Fruit fly (Drosophila melanogaster) whole organism, embryonic: ENCODE measurements around the gene vtd.
A peak's percentile ranks its signal among the peaks of the same experiment; 100 is the strongest.
"Not testable (repeated sequence)": the region's sequence is repeated elsewhere in the genome, so short reads cannot be mapped to it uniquely, and the experiment has no call there.

Experiments used
- Aef1 ChIP-seq: fragments of 200-800 bp; sonication (Bioruptor generic); IDR thresholded peaks from 3 replicates; pipeline ENCODE4 v1.3.6; 2022; ENCODE audit warnings: missing biosample characterization, missing genetic modification characterization
- CG1024 ChIP-seq: fragments of 200-800 bp; sonication (Bioruptor generic); IDR thresholded peaks from 2 replicates; pipeline ENCODE4 v1.3.6; 2022; ENCODE audit warnings: missing biosample characterization, missing genetic modification characterization
- CG11093 ChIP-seq: fragments of 200-800 bp; sonication (Bioruptor generic); IDR thresholded peaks from 3 replicates; pipeline ENCODE4 v1.3.6; 2022; ENCODE audit warnings: missing biosample characterization, missing genetic modification characterization
- CG11723 ChIP-seq: fragments of 200-800 bp; sonication (Bioruptor generic); optimal IDR thresholded peaks from 2 replicates; lab custom pipeline; 2017; ENCODE audit warnings: missing biosample characterization, mild to moderate bottlenecking, missing genetic modification characterization
- CG15269 ChIP-seq: fragments of 200-800 bp; sonication (Bioruptor generic); optimal IDR thresholded peaks from 2 replicates; lab custom pipeline; 2018; ENCODE audit warnings: missing biosample characterization, mild to moderate bottlenecking, missing genetic modification characterization, moderate library complexity
- CG1603 ChIP-seq: fragments of 200-800 bp; sonication (Bioruptor generic); optimal IDR thresholded peaks from 2 replicates; lab custom pipeline; 2019; ENCODE audit warnings: missing biosample characterization, mild to moderate bottlenecking, missing genetic modification characterization, moderate library complexity
- CG17802 ChIP-seq: fragments of 200-800 bp; sonication (Bioruptor generic); optimal IDR thresholded peaks from 2 replicates; lab custom pipeline; 2018; ENCODE audit warnings: missing biosample characterization, mild to moderate bottlenecking, missing genetic modification characterization, moderate library complexity
- CG30020 ChIP-seq: fragments of 200-800 bp; optimal IDR thresholded peaks from 2 replicates; lab custom pipeline; 2019; ENCODE audit warnings: missing biosample characterization, mild to moderate bottlenecking, missing genetic modification characterization, moderate library complexity
- CG3281 ChIP-seq: fragments of 200-800 bp; sonication (Bioruptor generic); optimal IDR thresholded peaks from 3 replicates; lab custom pipeline; 2017; ENCODE audit warnings: missing biosample characterization, mild to moderate bottlenecking, missing genetic modification characterization
- CG4854 ChIP-seq: fragments of 200-800 bp; sonication (Bioruptor generic); optimal IDR thresholded peaks from 2 replicates; lab custom pipeline; 2016; ENCODE audit warnings: missing biosample characterization, missing genetic modification characterization, inconsistent platforms
- CG9215 ChIP-seq: fragments of 200-800 bp; sonication (Bioruptor generic); IDR thresholded peaks from 2 replicates; pipeline ENCODE4 v1.3.6; 2022; ENCODE audit warnings: missing biosample characterization, missing genetic modification characterization
- CG9932 ChIP-seq: fragments of 200-800 bp; sonication (Bioruptor generic); IDR thresholded peaks from 2 replicates; pipeline ENCODE4 v1.3.6; 2022; ENCODE audit warnings: missing biosample characterization, missing genetic modification characterization
- CTCF ChIP-seq: fragments of 200-800 bp; sonication (Bioruptor generic); optimal IDR thresholded peaks from 2 replicates; lab custom pipeline; 2017; ENCODE audit warnings: missing biosample characterization, mild to moderate bottlenecking, missing genetic modification characterization, moderate library complexity
- Doc3 ChIP-seq: fragments of 200-800 bp; sonication (Bioruptor generic); IDR thresholded peaks from 3 replicates; pipeline ENCODE4 v1.3.6; 2022; ENCODE audit warnings: missing biosample characterization, missing genetic modification characterization; ENCODE audit not compliant: partially characterized antibody
- ERR ChIP-seq: fragments of 200-800 bp; sonication (Bioruptor generic); optimal IDR thresholded peaks from 2 replicates; lab custom pipeline; 2016; ENCODE audit warnings: missing biosample characterization, missing genetic modification characterization
- Gsc ChIP-seq: fragments of 200-800 bp; sonication (Bioruptor generic); IDR thresholded peaks from 2 replicates; pipeline ENCODE4 v1.3.6; 2022; ENCODE audit warnings: missing biosample characterization, missing genetic modification characterization
- H15 ChIP-seq: fragments of 200-800 bp; sonication (Bioruptor generic); IDR thresholded peaks from 3 replicates; pipeline ENCODE4 v1.3.6; 2022; ENCODE audit warnings: missing biosample characterization, missing genetic modification characterization
- Lim3 ChIP-seq: fragments of 200-800 bp; sonication (Bioruptor generic); IDR thresholded peaks from 2 replicates; pipeline ENCODE4 v1.3.6; 2022; ENCODE audit warnings: missing biosample characterization, missing genetic modification characterization
- Mrtf ChIP-seq: fragments of 200-800 bp; sonication (Bioruptor generic); IDR thresholded peaks from 3 replicates; pipeline ENCODE4 v1.3.6; 2022; ENCODE audit warnings: missing biosample characterization, missing genetic modification characterization
- Nf-YC ChIP-seq: fragments of 200-800 bp; optimal IDR thresholded peaks from 3 replicates; lab custom pipeline; 2019; ENCODE audit warnings: missing biosample characterization, mild to moderate bottlenecking, missing genetic modification characterization, moderate library complexity
- Oaz ChIP-seq: fragments of 200-800 bp; sonication (Bioruptor generic); IDR thresholded peaks from 2 replicates; pipeline ENCODE4 v1.3.6; 2022; ENCODE audit warnings: missing biosample characterization, missing genetic modification characterization
- Stat92E ChIP-seq, 3 experiments: fragments of >200 bp in 2 of 3; fragments of 200-800 bp in 1 of 3; sonication (Bioruptor generic) in 1 of 3; optimal IDR thresholded peaks; 2 replicates each; lab custom pipeline; 2017 to 2019; ENCODE audit warnings: missing biosample characterization in 3 of 3, missing genetic modification characterization in 3 of 3, mild to moderate bottlenecking in 1 of 3, moderate library complexity in 1 of 3
- abd-A ChIP-seq: fragments of 200-800 bp; sonication (Bioruptor generic); optimal IDR thresholded peaks from 3 replicates; lab custom pipeline; 2019; ENCODE audit warnings: missing biosample characterization, mild to moderate bottlenecking, missing genetic modification characterization, moderate library complexity
- dan ChIP-seq: fragments of 200-800 bp; sonication (Bioruptor generic); IDR thresholded peaks from 2 replicates; pipeline ENCODE4 v1.3.6; 2022; ENCODE audit warnings: missing biosample characterization, missing genetic modification characterization
- dimm ChIP-seq: fragments of 200-800 bp; sonication (Bioruptor generic); IDR thresholded peaks from 2 replicates; pipeline ENCODE4 v1.3.6; 2022; ENCODE audit warnings: missing biosample characterization, missing genetic modification characterization
- dysf ChIP-seq: fragments of 200-800 bp; sonication (Bioruptor generic); IDR thresholded peaks from 3 replicates; pipeline ENCODE4 v1.3.6; 2022; ENCODE audit warnings: missing biosample characterization, missing genetic modification characterization
- esg ChIP-seq: fragments of 200-800 bp; sonication (Bioruptor generic); conservative IDR thresholded peaks from 2 replicates; pipeline ENCODE4 v1.3.6; 2022; ENCODE audit warnings: missing biosample characterization, missing genetic modification characterization
- hb ChIP-seq: fragments of 200-800 bp; sonication (Bioruptor generic); IDR thresholded peaks from 3 replicates; pipeline ENCODE4 v1.3.6; 2022; ENCODE audit warnings: missing biosample characterization, missing genetic modification characterization; ENCODE audit not compliant: partially characterized antibody
- jigr1 ChIP-seq: fragments of 200-800 bp; sonication (Bioruptor generic); IDR thresholded peaks from 3 replicates; pipeline ENCODE4 v1.3.6; 2022; ENCODE audit warnings: missing biosample characterization, missing genetic modification characterization
- lov ChIP-seq, 2 experiments: fragments of 200-800 bp in 1 of 2; fragments of >200 bp in 1 of 2; sonication (Bioruptor generic) in 1 of 2; IDR thresholded peaks in 1 of 2; optimal IDR thresholded peaks in 1 of 2; 2 replicates in 1 of 2; 3 replicates in 1 of 2; pipeline versions ENCODE4 v1.3.6 to Lab custom; 2017 to 2022; ENCODE audit warnings: missing biosample characterization in 1 of 2, missing genetic modification characterization in 1 of 2
- luna ChIP-seq: fragments of 200-800 bp; sonication (Bioruptor generic); optimal IDR thresholded peaks from 2 replicates; lab custom pipeline; 2016; ENCODE audit warnings: missing biosample characterization, missing genetic modification characterization
- pum ChIP-seq: fragments of 200-800 bp; sonication (Bioruptor generic); optimal IDR thresholded peaks from 2 replicates; lab custom pipeline; 2016; ENCODE audit warnings: missing biosample characterization, missing genetic modification characterization
- sisA ChIP-seq: fragments of 200-800 bp; sonication (Bioruptor generic); IDR thresholded peaks from 2 replicates; pipeline ENCODE4 v1.3.6; 2022; ENCODE audit warnings: missing biosample characterization, missing genetic modification characterization
- slbo ChIP-seq: fragments of 200-800 bp; sonication (Bioruptor generic); IDR thresholded peaks from 2 replicates; pipeline ENCODE4 v1.3.6; 2022; ENCODE audit warnings: missing biosample characterization, missing genetic modification characterization
- ssp ChIP-seq: fragments of 200-800 bp; sonication (Bioruptor generic); IDR thresholded peaks from 2 replicates; pipeline ENCODE4 v1.3.6; 2022; ENCODE audit warnings: missing biosample characterization, missing genetic modification characterization
- vvl ChIP-seq: fragments of 200-800 bp; sonication (Bioruptor generic); IDR thresholded peaks from 2 replicates; pipeline ENCODE4 v1.3.6; 2022; ENCODE audit warnings: missing biosample characterization, missing genetic modification characterization
- wor ChIP-seq: fragments of 200-800 bp; sonication (Bioruptor generic); IDR thresholded peaks from 2 replicates; pipeline ENCODE4 v1.3.6; 2022; ENCODE audit warnings: missing biosample characterization, missing genetic modification characterization

Gene vtd

dm6 chr3L:27093227-27093626 is 43.1 kb upstream of the vtd start:
- 0 out of 2 replicates have a peak, but pooled peaks have one; percentile 9 for TF ChIP-seq dan (GFP tag; lab: Robert Waterston, UW)
- TF ChIP-seq hb, result peak; percentile 15; the same call in 1 of the 3 replicates
- TF ChIP-seq Lim3, result peak; percentile 54; the same call in 1 of the 2 replicates
- TF ChIP-seq Aef1 (GFP tag; lab: Robert Waterston, UW), result peak; percentile 10; the same call in 2 of the 3 replicates
- TF ChIP-seq CG11093 (GFP tag; lab: Robert Waterston, UW), result peak; percentile 53; the same call in 1 of the 3 replicates
- TF ChIP-seq lov (optimal IDR thresholded peaks at IDR 0.05; lab: Kevin White, UChicago), result not testable (repeated sequence)
- 0 out of 3 replicates have a peak, but pooled peaks have one; percentile 35 for TF ChIP-seq lov (GFP tag; IDR thresholded peaks at IDR 0.05; lab: Robert Waterston, UW)
- peak; percentile 56 for TF ChIP-seq Gsc (GFP tag; lab: Robert Waterston, UW)
- TF ChIP-seq wor (GFP tag; lab: Robert Waterston, UW), result peak; percentile 61; the same call in 1 of the 2 replicates
- TF ChIP-seq ssp, result peak; percentile 12; the same call in 1 of the 2 replicates
- peak; percentile 5; the same call in 1 of the 3 replicates for TF ChIP-seq dysf
- 0 out of 3 replicates have a peak, but pooled peaks have one; percentile 33 for TF ChIP-seq H15 (GFP tag; lab: Robert Waterston, UW)
- peak; percentile 4 for TF ChIP-seq CG9932
- TF ChIP-seq Mrtf (GFP tag; lab: Robert Waterston, UW), result peak; percentile 8; the same call in 1 of the 3 replicates
- peak; percentile 9; the same call in 1 of the 2 replicates for TF ChIP-seq esg (GFP tag; lab: Robert Waterston, UW)
- TF ChIP-seq dimm, result peak; percentile 41; the same call in 1 of the 2 replicates
- TF ChIP-seq Oaz (GFP tag; lab: Robert Waterston, UW), result 0 out of 2 replicates have a peak, but pooled peaks have one; percentile 8
- peak; percentile 4; the same call in 1 of the 2 replicates for TF ChIP-seq CG9215
- TF ChIP-seq slbo (GFP tag; lab: Robert Waterston, UW), result 0 out of 2 replicates have a peak, but pooled peaks have one; percentile 14

- TF ChIP-seq jigr1 (0 out of 3 replicates have a peak, but pooled peaks have one; percentile 24), Doc3 (GFP tag; lab: Robert Waterston, UW) (no peak)
Measured at dm6 chr3L:27093837-27094236, 42.5 kb upstream of the vtd start.

dm6 chr3L:27134193-27134592 is 2.1 kb upstream of the vtd start:
- TF ChIP-seq sisA (GFP tag; lab: Robert Waterston, UW) (no peak), vvl (GFP tag; lab: Robert Waterston, UW) (no peak), CG4854 (GFP tag; lab: Kevin White, UChicago) (no peak), CG15269 (no peak), CG17802 (tag; lab: Kevin White, UChicago) (peak; percentile 96), CG3281 (no peak), CG30020 (peak; percentile 73), CG1603 (tag; lab: Kevin White, UChicago) (peak; percentile 87), ERR (no peak), CTCF (GFP tag; lab: Kevin White, UChicago) (no peak), Stat92E (GFP tag; optimal IDR thresholded peaks at IDR 0.05; lab: Kevin White, UChicago) (no peak), CG11723 (GFP tag; lab: Kevin White, UChicago) (peak; percentile 34), lov (optimal IDR thresholded peaks at IDR 0.05; lab: Kevin White, UChicago) (no peak), lov (GFP tag; IDR thresholded peaks at IDR 0.05; lab: Robert Waterston, UW) (no peak), pum (no peak), CG9215 (no peak), luna (GFP tag; lab: Kevin White, UChicago) (no peak), CG1024 (GFP tag; lab: Robert Waterston, UW) (peak; percentile 81), abd-A (tag; lab: Kevin White, UChicago) (no peak), Nf-YC (no peak)
